Fruit fly (Drosophila melanogaster): ENCODE data around the gene Corp.

Gene Corp

DNA sequence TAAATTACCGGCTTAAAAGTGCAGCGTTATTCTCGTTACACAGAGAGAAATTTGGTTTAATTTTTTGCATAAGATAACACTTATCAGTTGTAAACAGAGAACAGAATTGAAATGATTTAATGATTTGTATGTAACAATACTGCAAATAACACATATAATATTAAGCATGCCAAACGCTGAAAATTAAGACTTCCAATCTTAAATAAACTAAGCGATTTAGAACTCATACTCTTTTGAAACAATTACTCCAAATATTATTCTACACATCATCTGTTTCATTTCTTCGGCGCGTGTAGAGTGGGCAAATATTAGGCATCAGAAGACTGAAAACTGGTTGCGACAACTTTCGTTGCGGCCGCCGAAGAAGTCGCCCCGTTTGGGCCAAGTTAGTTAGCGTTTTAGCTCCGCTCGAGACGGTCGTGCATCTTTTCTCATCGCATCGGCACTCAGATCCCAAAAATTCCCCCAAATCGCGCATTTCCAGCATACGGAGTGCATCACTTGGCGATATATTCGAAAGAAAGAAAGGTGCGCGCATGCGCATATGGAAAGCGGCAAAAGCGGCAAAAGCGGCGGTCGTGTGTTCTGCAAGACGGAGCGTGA is 18.8 kb downstream of the Corp start, which contains the start of gene CG1632 (continued):
- TF ChIP-seq Oli (tag; optimal IDR thresholded peaks at IDR 0.05) (peak; percentile 35), row (GFP tag; IDR thresholded peaks at IDR 0.05) (peak; percentile 50), CG15696 (tag; optimal IDR thresholded peaks at IDR 0.05) (no peak), CG8478 (optimal IDR thresholded peaks at IDR 0.05) (no peak), Mes4 (GFP tag; optimal IDR thresholded peaks at IDR 0.05) (no peak), Mrtf (GFP tag; IDR thresholded peaks at IDR 0.05) (no peak), ci (GFP tag; IDR thresholded peaks at IDR 0.05) (0 out of 3 replicates have a peak, but pooled peaks have one; percentile 18), CG14965 (GFP tag; optimal IDR thresholded peaks at IDR 0.05; ENCODE audit: borderline replicate concordance) (no peak), CG15073 (GFP tag; optimal IDR thresholded peaks at IDR 0.05) (no peak), CG11560 (tag; IDR thresholded peaks at IDR 0.05) (no peak), p53 (GFP tag; optimal IDR thresholded peaks at IDR 0.05) (no peak), CG1024 (GFP tag; IDR thresholded peaks at IDR 0.05) (no peak), unpg (GFP tag; optimal IDR thresholded peaks at IDR 0.05) (peak; percentile 17), CG31365 (tag; optimal IDR thresholded peaks at IDR 0.05) (no peak), HLH4C (GFP tag; IDR thresholded peaks at IDR 0.05; ENCODE audit: partially characterized antibody) (no peak), Doc2 (GFP tag; IDR thresholded peaks at IDR 0.05) (no peak), CG13624 (GFP tag; optimal IDR thresholded peaks at IDR 0.05) (no peak), NFAT (GFP tag; IDR thresholded peaks at IDR 0.05) (no peak), CG31441 (GFP tag; IDR thresholded peaks at IDR 0.05) (peak; percentile 19; the same call in 1 of the 2 replicates), CG2889 (GFP tag; IDR thresholded peaks at IDR 0.05) (no peak), dan (GFP tag; IDR thresholded peaks at IDR 0.05) (no peak), Bdp1 (GFP tag; optimal IDR thresholded peaks at IDR 0.05) (no peak), bsh (GFP tag; optimal IDR thresholded peaks at IDR 0.05) (peak; percentile 57 to 75), zf30C (GFP tag; optimal IDR thresholded peaks at IDR 0.05) (peak; percentile 36), Sry-δ (GFP tag; optimal IDR thresholded peaks at IDR 0.05) (no peak), CG12391 (tag; optimal IDR thresholded peaks at IDR 0.05) (peak; percentile 24), lmd (GFP tag; IDR thresholded peaks at IDR 0.05) (no peak), wor (GFP tag; IDR thresholded peaks at IDR 0.05) (no peak), CG34422 (GFP tag; IDR thresholded peaks at IDR 0.05) (no peak), CG10147 (GFP tag; optimal IDR thresholded peaks at IDR 0.05) (no peak), nom (GFP tag; optimal IDR thresholded peaks at IDR 0.05) (peak; percentile 33), CG10979 (tag; optimal IDR thresholded peaks at IDR 0.05) (peak; percentile 56), CG12219 (GFP tag; optimal IDR thresholded peaks at IDR 0.05) (no peak), cato (GFP tag; optimal IDR thresholded peaks at IDR 0.05; ENCODE audit: borderline replicate concordance) (no peak), tap (tag; optimal IDR thresholded peaks at IDR 0.05) (no peak), CG8290 (GFP tag; optimal IDR thresholded peaks at IDR 0.05) (no peak), CG8290 (tag; optimal IDR thresholded peaks at IDR 0.05) (no peak), CG13424 (tag; optimal IDR thresholded peaks at IDR 0.05) (peak; percentile 50), E2f1 (GFP tag; IDR thresholded peaks at IDR 0.05) (no peak), bowl (GFP tag; IDR thresholded peaks at IDR 0.05) (no peak), NfI (GFP tag; optimal IDR thresholded peaks at IDR 0.05) (no peak), lab (GFP tag; optimal IDR thresholded peaks at IDR 0.05) (peak; percentile 11), CG10267 (tag; optimal IDR thresholded peaks at IDR 0.05) (peak; percentile 19), chm (GFP tag; IDR thresholded peaks at IDR 0.05) (peak; percentile 39; the same call in 1 of the 2 replicates), Adf1 (GFP tag; IDR thresholded peaks at IDR 0.05) (no peak), CG11085 (GFP tag; IDR thresholded peaks at IDR 0.05) (no peak), CG3847 (GFP tag; IDR thresholded peaks at IDR 0.05) (no peak), crp (GFP tag; optimal IDR thresholded peaks at IDR 0.05) (no peak), unc-4 (GFP tag; IDR thresholded peaks at IDR 0.05; ENCODE audit: partially characterized antibody) (no peak), CG10209 (GFP tag; optimal IDR thresholded peaks at IDR 0.05) (peak; percentile 4), org-1 (GFP tag; optimal IDR thresholded peaks at IDR 0.05) (no peak)
